Fruit fly (Drosophila melanogaster) whole organism, embryonic: ENCODE data around the gene CG43693.

Experiments
- Awh ChIP-seq: fragments of 200-800 bp; sonication (Bioruptor generic); IDR thresholded peaks from 2 replicates; pipeline ENCODE4, ENCODE4 v1.3.6; 2022; ENCODE audit warnings: missing biosample characterization, missing genetic modification characterization
- CG11695 ChIP-seq: fragments of 200-800 bp; sonication (Bioruptor generic); IDR thresholded peaks from 3 replicates; pipeline ENCODE4 v1.3.6; 2022; ENCODE audit warnings: missing biosample characterization, missing genetic modification characterization
- CG12236 ChIP-seq: fragments of 200-800 bp; sonication (Bioruptor generic); optimal IDR thresholded peaks from 2 replicates; lab custom pipeline; 2016; ENCODE audit warnings: missing biosample characterization, missing genetic modification characterization
- CG14441 ChIP-seq: fragments of 200-800 bp; sonication (Bioruptor generic); IDR thresholded peaks from 2 replicates; pipeline ENCODE4 v1.3.6; 2022; ENCODE audit warnings: missing biosample characterization, missing genetic modification characterization
- CG14860 ChIP-seq: fragments of 200-800 bp; sonication (Bioruptor generic); IDR thresholded peaks from 3 replicates; pipeline ENCODE4 v1.3.6; 2022; ENCODE audit warnings: missing biosample characterization, missing genetic modification characterization; ENCODE audit not compliant: partially characterized antibody
- CG15011 ChIP-seq: fragments of 200-800 bp; sonication (Bioruptor generic); optimal IDR thresholded peaks from 3 replicates; lab custom pipeline; 2018; ENCODE audit warnings: missing biosample characterization, mild to moderate bottlenecking, missing genetic modification characterization
- CG15479 ChIP-seq: fragments of 200-800 bp; sonication (Bioruptor generic); optimal IDR thresholded peaks from 3 replicates; lab custom pipeline; 2019; ENCODE audit warnings: missing biosample characterization, mild to moderate bottlenecking, missing genetic modification characterization, moderate library complexity
- CG17612 ChIP-seq: fragments of 200-800 bp; sonication (Bioruptor generic); IDR thresholded peaks from 2 replicates; pipeline ENCODE4 v1.3.6; 2022; ENCODE audit warnings: missing biosample characterization, missing genetic modification characterization
- CG2875 ChIP-seq: fragments of 200-800 bp; sonication (Bioruptor generic); optimal IDR thresholded peaks from 2 replicates; lab custom pipeline; 2017; ENCODE audit warnings: missing biosample characterization, mild to moderate bottlenecking, missing genetic modification characterization, missing genetic modification reagents
- CG31388 ChIP-seq: fragments of 200-800 bp; sonication (Bioruptor generic); optimal IDR thresholded peaks from 2 replicates; lab custom pipeline; 2016; ENCODE audit warnings: missing biosample characterization, missing genetic modification characterization
- CG3163 ChIP-seq: fragments of 200-800 bp; sonication (Bioruptor generic); optimal IDR thresholded peaks from 3 replicates; lab custom pipeline; 2016; ENCODE audit warnings: missing biosample characterization, missing genetic modification characterization
- CG33557 ChIP-seq: fragments of 200-800 bp; sonication (Bioruptor generic); optimal IDR thresholded peaks from 2 replicates; lab custom pipeline; 2019; ENCODE audit warnings: missing biosample characterization, mild to moderate bottlenecking, missing genetic modification characterization, moderate library complexity
- CG3838 ChIP-seq: fragments of 200-800 bp; sonication (Bioruptor generic); optimal IDR thresholded peaks from 3 replicates; lab custom pipeline; 2016; ENCODE audit warnings: missing biosample characterization, missing genetic modification characterization
- CG3847 ChIP-seq: fragments of 200-800 bp; sonication (Bioruptor generic); IDR thresholded peaks from 2 replicates; pipeline ENCODE4 v1.3.6; 2022; ENCODE audit warnings: missing biosample characterization, missing genetic modification characterization
- CG4328 ChIP-seq: fragments of 200-800 bp; sonication (Bioruptor generic); optimal IDR thresholded peaks from 3 replicates; lab custom pipeline; 2017; ENCODE audit warnings: missing biosample characterization, missing genetic modification reagents, missing genetic modification characterization
- CG4360 ChIP-seq: fragments of 200-800 bp; sonication (Bioruptor generic); IDR thresholded peaks from 2 replicates; pipeline ENCODE4 v1.3.6; 2022; ENCODE audit warnings: missing biosample characterization, missing genetic modification characterization
- CG4404 ChIP-seq: fragments of 200-800 bp; sonication (Bioruptor generic); IDR thresholded peaks from 2 replicates; pipeline ENCODE4 v1.3.6; 2022; ENCODE audit warnings: missing biosample characterization, missing genetic modification characterization
- CG4424 ChIP-seq: fragments of 200-800 bp; sonication (Bioruptor generic); optimal IDR thresholded peaks from 3 replicates; lab custom pipeline; 2016; ENCODE audit warnings: missing biosample characterization, missing genetic modification characterization
- CG6791 ChIP-seq: fragments of 200-800 bp; sonication (Bioruptor generic); IDR thresholded peaks from 3 replicates; pipeline ENCODE4 v1.3.6; 2022; ENCODE audit warnings: missing biosample characterization, missing genetic modification characterization; ENCODE audit not compliant: partially characterized antibody
- CG8089 ChIP-seq: fragments of 200-800 bp; sonication (Bioruptor generic); optimal IDR thresholded peaks from 3 replicates; lab custom pipeline; 2016; ENCODE audit warnings: missing biosample characterization, missing genetic modification characterization
- CG8281 ChIP-seq: fragments of 200-800 bp; sonication (Bioruptor generic); optimal IDR thresholded peaks from 2 replicates; lab custom pipeline; 2018; ENCODE audit warnings: missing biosample characterization, mild to moderate bottlenecking, missing genetic modification characterization, moderate library complexity
- CrebB ChIP-seq: fragments of 200-800 bp; sonication (Bioruptor generic); optimal IDR thresholded peaks from 3 replicates; lab custom pipeline; 2018; ENCODE audit warnings: missing biosample characterization, mild to moderate bottlenecking, missing genetic modification characterization
- D ChIP-seq, 2 experiments: fragments of 200-800 bp in 1 of 2; fragments of >200 bp in 1 of 2; sonication (Bioruptor generic) in 1 of 2; optimal IDR thresholded peaks; 2 replicates in 1 of 2; 3 replicates in 1 of 2; lab custom pipeline; 2017; ENCODE audit warnings: mild to moderate bottlenecking in 1 of 2, missing biosample characterization in 1 of 2, missing genetic modification characterization in 1 of 2, missing genetic modification reagents in 1 of 2
- Drgx ChIP-seq: fragments of 200-800 bp; sonication (Bioruptor generic); IDR thresholded peaks from 2 replicates; pipeline ENCODE4 v1.3.6; 2022; ENCODE audit warnings: missing biosample characterization, missing genetic modification characterization
- Eip74EF ChIP-seq, 2 experiments: fragments of 200-800 bp in 1 of 2; fragments of >200 bp in 1 of 2; sonication (Bioruptor generic) in 1 of 2; optimal IDR thresholded peaks; 2 replicates each; lab custom pipeline; 2017 to 2019; ENCODE audit warnings: missing biosample characterization in 2 of 2, missing genetic modification characterization in 2 of 2, mild to moderate bottlenecking in 1 of 2, moderate library complexity in 1 of 2
- Fer1 ChIP-seq: fragments of 200-800 bp; sonication (Bioruptor generic); optimal IDR thresholded peaks from 2 replicates; lab custom pipeline; 2017; ENCODE audit warnings: missing biosample characterization, mild to moderate bottlenecking, missing genetic modification characterization
- HLH3B ChIP-seq: fragments of 200-800 bp; sonication (Bioruptor generic); IDR thresholded peaks from 2 replicates; pipeline ENCODE4 v1.3.6; 2022; ENCODE audit warnings: missing biosample characterization, missing genetic modification characterization
- HLH4C ChIP-seq: fragments of 200-800 bp; sonication (Bioruptor generic); IDR thresholded peaks from 3 replicates; pipeline ENCODE4 v1.3.6; 2022; ENCODE audit warnings: missing biosample characterization, missing genetic modification characterization; ENCODE audit not compliant: partially characterized antibody
- Hr3 ChIP-seq: fragments of 200-800 bp; sonication (Bioruptor generic); optimal IDR thresholded peaks from 3 replicates; lab custom pipeline; 2016; ENCODE audit warnings: missing biosample characterization, missing genetic modification characterization
- NK7.1 ChIP-seq: fragments of 200-800 bp; sonication (Bioruptor generic); optimal IDR thresholded peaks from 3 replicates; lab custom pipeline; 2016; ENCODE audit warnings: missing biosample characterization, missing genetic modification characterization
- Nf-YC ChIP-seq: fragments of 200-800 bp; optimal IDR thresholded peaks from 3 replicates; lab custom pipeline; 2019; ENCODE audit warnings: missing biosample characterization, mild to moderate bottlenecking, missing genetic modification characterization, moderate library complexity
- Rx ChIP-seq: fragments of 200-800 bp; sonication (Bioruptor generic); IDR thresholded peaks from 2 replicates; pipeline ENCODE4 v1.3.6; 2022; ENCODE audit warnings: missing biosample characterization, missing genetic modification characterization
- ac ChIP-seq: fragments of 200-800 bp; sonication (Bioruptor generic); optimal IDR thresholded peaks from 3 replicates; lab custom pipeline; 2017; ENCODE audit warnings: missing biosample characterization, mild to moderate bottlenecking, missing genetic modification characterization
- al ChIP-seq: fragments of 200-800 bp; sonication (Bioruptor generic); IDR thresholded peaks from 2 replicates; pipeline ENCODE4 v1.3.6; 2022; ENCODE audit warnings: missing biosample characterization, missing genetic modification characterization
- ash1 ChIP-seq: fragments of 200-800 bp; sonication (Bioruptor generic); optimal IDR thresholded peaks from 2 replicates; lab custom pipeline; 2018; ENCODE audit warnings: missing biosample characterization, mild to moderate bottlenecking, missing genetic modification characterization
- ato ChIP-seq: fragments of 200-800 bp; sonication (Bioruptor generic); IDR thresholded peaks from 2 replicates; pipeline ENCODE4 v1.3.6; 2022; ENCODE audit warnings: missing biosample characterization, missing genetic modification characterization; ENCODE audit not compliant: partially characterized antibody
- cato ChIP-seq: fragments of 200-800 bp; sonication (Bioruptor generic); optimal IDR thresholded peaks from 2 replicates; lab custom pipeline; 2016; ENCODE audit warnings: missing biosample characterization, missing genetic modification characterization, borderline replicate concordance
- chinmo ChIP-seq: fragments of 200-800 bp; sonication (Bioruptor generic); IDR thresholded peaks from 4 replicates; pipeline ENCODE4 v1.3.6; 2022; ENCODE audit warnings: missing biosample characterization, missing genetic modification characterization; ENCODE audit not compliant: partially characterized antibody
- dpn ChIP-seq, 2 experiments: fragments of 200-800 bp; sonication (Bioruptor generic); optimal IDR thresholded peaks; 3 replicates each; lab custom pipeline; 2016; ENCODE audit warnings: missing biosample characterization in 2 of 2, missing genetic modification characterization in 2 of 2
- emc ChIP-seq: fragments of 200-800 bp; sonication (Bioruptor generic); optimal IDR thresholded peaks from 2 replicates; lab custom pipeline; 2016; ENCODE audit warnings: missing biosample characterization, missing genetic modification characterization
- lov ChIP-seq, 2 experiments: fragments of 200-800 bp in 1 of 2; fragments of >200 bp in 1 of 2; sonication (Bioruptor generic) in 1 of 2; IDR thresholded peaks in 1 of 2; optimal IDR thresholded peaks in 1 of 2; 2 replicates in 1 of 2; 3 replicates in 1 of 2; pipeline versions ENCODE4 v1.3.6 to Lab custom; 2017 to 2022; ENCODE audit warnings: missing biosample characterization in 1 of 2, missing genetic modification characterization in 1 of 2
- oc ChIP-seq: fragments of 200-800 bp; sonication (Bioruptor generic); optimal IDR thresholded peaks from 2 replicates; lab custom pipeline; 2018; ENCODE audit warnings: missing biosample characterization, mild to moderate bottlenecking, missing genetic modification characterization, moderate library complexity
- schlank ChIP-seq: fragments of 200-800 bp; sonication (Bioruptor generic); optimal IDR thresholded peaks from 2 replicates; lab custom pipeline; 2018; ENCODE audit warnings: missing biosample characterization, mild to moderate bottlenecking, missing genetic modification characterization
- sim ChIP-seq: fragments of 200-800 bp; sonication (Bioruptor generic); IDR thresholded peaks from 2 replicates; pipeline ENCODE4 v1.3.6; 2022; ENCODE audit warnings: missing biosample characterization, missing genetic modification characterization
- slou ChIP-seq: fragments of 200-800 bp; sonication (Bioruptor generic); optimal IDR thresholded peaks from 3 replicates; lab custom pipeline; 2016; ENCODE audit warnings: missing biosample characterization, missing genetic modification characterization
- ssp ChIP-seq: fragments of 200-800 bp; sonication (Bioruptor generic); IDR thresholded peaks from 2 replicates; pipeline ENCODE4 v1.3.6; 2022; ENCODE audit warnings: missing biosample characterization, missing genetic modification characterization
- trh ChIP-seq: fragments of 200-800 bp; sonication (Bioruptor generic); optimal IDR thresholded peaks from 2 replicates; lab custom pipeline; 2016; ENCODE audit warnings: missing biosample characterization, missing genetic modification characterization
- vvl ChIP-seq: fragments of 200-800 bp; sonication (Bioruptor generic); IDR thresholded peaks from 2 replicates; pipeline ENCODE4 v1.3.6; 2022; ENCODE audit warnings: missing biosample characterization, missing genetic modification characterization
- wor ChIP-seq: fragments of 200-800 bp; sonication (Bioruptor generic); IDR thresholded peaks from 2 replicates; pipeline ENCODE4 v1.3.6; 2022; ENCODE audit warnings: missing biosample characterization, missing genetic modification characterization

Gene CG43693

DNA sequence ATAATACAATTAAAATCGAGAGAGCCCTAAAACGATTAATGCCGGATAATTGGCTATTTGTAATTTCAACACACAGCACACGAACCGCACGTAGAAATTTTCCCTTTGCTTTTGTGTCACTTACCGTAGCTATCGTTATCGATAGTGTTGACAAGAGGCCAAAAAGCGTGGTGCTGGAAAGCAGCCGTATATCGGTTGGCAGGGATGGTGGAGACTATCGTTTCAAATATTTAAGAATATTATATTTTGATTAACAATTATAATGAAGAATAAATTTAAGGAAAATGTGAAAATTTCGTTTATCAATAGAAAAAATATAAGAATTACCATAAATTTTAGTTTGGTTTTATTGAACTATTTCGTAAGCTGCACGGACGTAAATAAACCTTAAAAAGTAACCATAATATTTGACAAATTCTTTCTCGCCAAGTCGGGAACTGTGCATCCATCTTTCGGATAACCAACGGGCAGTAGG lies 41.9 kb upstream of the CG43693 start, which contains the start of gene JIL-1 (continued):
- TF ChIP-seq CG4404 (GFP tag; lab: Robert Waterston, UW) (peak; percentile 54; the same call in 1 of the 2 replicates), chinmo (GFP tag; lab: Robert Waterston, UW) (peak; percentile 67; the same call in 2 of the 4 replicates), ac (GFP tag; lab: Kevin White, UChicago) (no peak), CG31388 (GFP tag; lab: Kevin White, UChicago) (no peak), CG14441 (GFP tag; lab: Robert Waterston, UW) (peak; percentile 77), dpn (GFP tag; optimal IDR thresholded peaks at IDR 0.05; lab: Kevin White, UChicago) (peak; percentile 58 to 60), Awh (no peak), CG15479 (GFP tag; lab: Kevin White, UChicago) (no peak), CG4328 (GFP tag; lab: Kevin White, UChicago) (no peak), CG3838 (GFP tag; lab: Kevin White, UChicago) (no peak), CG3847 (peak; percentile 96), CG8089 (GFP tag; lab: Kevin White, UChicago) (no peak), Nf-YC (peak; percentile 65), CG3163 (GFP tag; lab: Kevin White, UChicago) (no peak), schlank (tag; lab: Kevin White, UChicago) (no peak), Rx (GFP tag; lab: Robert Waterston, UW) (peak; percentile 52), CG4424 (GFP tag; lab: Kevin White, UChicago) (peak; percentile 44), CG12236 (GFP tag; lab: Kevin White, UChicago) (no peak), cato (GFP tag; lab: Kevin White, UChicago) (peak; percentile 21), sim (no peak), emc (peak; percentile 8), CrebB (no peak), NK7.1 (no peak), CG4360 (GFP tag; lab: Robert Waterston, UW) (peak; percentile 44), al (GFP tag; lab: Robert Waterston, UW) (peak; percentile 72), trh (GFP tag; lab: Kevin White, UChicago) (peak; percentile 8), ssp (GFP tag; lab: Robert Waterston, UW) (peak; percentile 57), CG8281 (no peak), vvl (GFP tag; lab: Robert Waterston, UW) (peak; percentile 87), CG17612 (GFP tag; lab: Robert Waterston, UW) (no peak), CG11695 (GFP tag; lab: Robert Waterston, UW) (0 out of 3 replicates have a peak, but pooled peaks have one; percentile 30), ato (GFP tag; lab: Robert Waterston, UW) (peak; percentile 73), CG2875 (no peak), lov (optimal IDR thresholded peaks at IDR 0.05; lab: Kevin White, UChicago) (no peak), lov (GFP tag; IDR thresholded peaks at IDR 0.05; lab: Robert Waterston, UW) (peak; percentile 61; the same call in 1 of the 3 replicates), D (optimal IDR thresholded peaks at IDR 0.05; lab: Kevin White, UChicago) (no peak), D (GFP tag; optimal IDR thresholded peaks at IDR 0.05; lab: Kevin White, UChicago) (peak; percentile 1), CG6791 (GFP tag; lab: Robert Waterston, UW) (peak; percentile 91), CG15011 (GFP tag; lab: Kevin White, UChicago) (no peak), ash1 (GFP tag; lab: Kevin White, UChicago) (no peak), CG33557 (GFP tag; lab: Kevin White, UChicago) (peak; percentile 28), slou (GFP tag; lab: Kevin White, UChicago) (peak; percentile 47), HLH4C (peak; percentile 82), oc (tag; lab: Kevin White, UChicago) (peak; percentile 17), Hr3 (peak; percentile 65), Fer1 (peak; percentile 60), Eip74EF (GFP tag; optimal IDR thresholded peaks at IDR 0.05; lab: Kevin White, UChicago) (no peak), wor (GFP tag; lab: Robert Waterston, UW) (0 out of 2 replicates have a peak, but pooled peaks have one; percentile 11), HLH3B (peak; percentile 35; the same call in 1 of the 2 replicates), Drgx (GFP tag; lab: Robert Waterston, UW) (peak; percentile 24; the same call in 1 of the 2 replicates), CG14860 (peak; percentile 86)
